Fruit fly (Drosophila melanogaster) whole organism, wandering third instar larva: ENCODE results near the gene CG17982.

Experiments used
- Abd-B ChIP-seq: fragments of >200 bp; optimal IDR thresholded peaks from 2 replicates; lab custom pipeline; 2017; ENCODE audit warnings: missing biosample characterization, missing genetic modification characterization
- CG32264 ChIP-seq: fragments of 200-800 bp; sonication (Bioruptor generic); optimal IDR thresholded peaks from 2 replicates; lab custom pipeline; 2016; ENCODE audit warnings: missing biosample characterization, missing genetic modification characterization
- CG9705 ChIP-seq: fragments of 200-800 bp; sonication (Bioruptor generic); optimal IDR thresholded peaks from 2 replicates; lab custom pipeline; 2018; ENCODE audit warnings: missing biosample characterization, mild to moderate bottlenecking, missing genetic modification characterization
- CrebA ChIP-seq: fragments of 200-800 bp; sonication (Bioruptor generic); optimal IDR thresholded peaks from 2 replicates; lab custom pipeline; 2016; ENCODE audit warnings: missing biosample characterization, mild to moderate bottlenecking, missing genetic modification characterization, borderline replicate concordance
- Dfd ChIP-seq: fragments of >200 bp; optimal IDR thresholded peaks from 2 replicates; lab custom pipeline; 2017; ENCODE audit warnings: missing biosample characterization, missing genetic modification characterization
- Dif ChIP-seq: fragments of 200-275, 200-300 bp; sonication (Bioruptor generic); optimal IDR thresholded peaks from 2 replicates; lab custom pipeline; 2018; ENCODE audit warnings: missing biosample characterization, missing genetic modification characterization; ENCODE audit not compliant: partially characterized antibody
- GATAd ChIP-seq: sonication (Bioruptor generic); optimal IDR thresholded peaks from 2 replicates; lab custom pipeline; 2016; ENCODE audit warnings: missing biosample characterization, missing genetic modification characterization
- HLH106 ChIP-seq: fragments of 200-800 bp; optimal IDR thresholded peaks from 3 replicates; lab custom pipeline; 2019; ENCODE audit warnings: missing biosample characterization, mild to moderate bottlenecking, missing genetic modification characterization, moderate library complexity
- Hnf4 ChIP-seq: fragments of 200-800 bp; sonication (Bioruptor generic); optimal IDR thresholded peaks from 2 replicates; lab custom pipeline; 2016; ENCODE audit warnings: missing biosample characterization, mild to moderate bottlenecking, missing genetic modification characterization
- Hr78 ChIP-seq: fragments of >200 bp; optimal IDR thresholded peaks from 2 replicates; lab custom pipeline; 2017; ENCODE audit warnings: missing biosample characterization, missing genetic modification characterization
- Hr83 ChIP-seq: fragments of 200-300 bp; sonication (Bioruptor generic); optimal IDR thresholded peaks from 2 replicates; lab custom pipeline; 2016; ENCODE audit warnings: missing biosample characterization, mild to moderate bottlenecking, missing genetic modification characterization, moderate library complexity; ENCODE audit not compliant: poor library complexity, severe bottlenecking
- Jra ChIP-seq: sonication (Bioruptor generic); optimal IDR thresholded peaks from 2 replicates; lab custom pipeline; 2016; ENCODE audit warnings: missing biosample characterization, missing genetic modification characterization
- Mio ChIP-seq: sonication (Bioruptor generic); optimal IDR thresholded peaks from 2 replicates; lab custom pipeline; 2016; ENCODE audit warnings: missing biosample characterization, missing genetic modification characterization
- Myc ChIP-seq: fragments of >200 bp; optimal IDR thresholded peaks from 2 replicates; lab custom pipeline; 2017
- N ChIP-seq: fragments of >200 bp; optimal IDR thresholded peaks from 2 replicates; lab custom pipeline; 2018; ENCODE audit warnings: missing biosample characterization, missing external identifiers, missing genetic modification characterization
- OdsH ChIP-seq: fragments of 200-800 bp; sonication (Bioruptor generic); optimal IDR thresholded peaks from 2 replicates; lab custom pipeline; 2016; ENCODE audit warnings: missing biosample characterization, mild to moderate bottlenecking, missing genetic modification characterization
- Rel ChIP-seq, 2 experiments: fragments of 200-800 bp; sonication (Bioruptor generic) in 1 of 2; optimal IDR thresholded peaks; 2 replicates in 1 of 2; 3 replicates in 1 of 2; lab custom pipeline; 2016 to 2019; ENCODE audit warnings: mild to moderate bottlenecking in 2 of 2, missing biosample characterization in 2 of 2, missing genetic modification characterization in 2 of 2, moderate library complexity in 1 of 2
- Sp1 ChIP-seq: fragments of 200-800 bp; sonication (Bioruptor generic); optimal IDR thresholded peaks from 3 replicates; lab custom pipeline; 2019; ENCODE audit warnings: missing biosample characterization, mild to moderate bottlenecking, missing genetic modification characterization, moderate library complexity
- Vsx2 ChIP-seq: fragments of 200-300, 225-300 bp; sonication (Bioruptor generic); optimal IDR thresholded peaks from 2 replicates; lab custom pipeline; 2018; ENCODE audit warnings: missing biosample characterization, missing genetic modification characterization; ENCODE audit not compliant: partially characterized antibody
- br ChIP-seq: fragments of 200-800 bp; sonication (Bioruptor generic); optimal IDR thresholded peaks from 2 replicates; lab custom pipeline; 2016; ENCODE audit warnings: missing biosample characterization, missing genetic modification characterization
- brk ChIP-seq: fragments of 200-800 bp; sonication (Bioruptor generic); optimal IDR thresholded peaks from 2 replicates; lab custom pipeline; 2016; ENCODE audit warnings: missing biosample characterization, mild to moderate bottlenecking, missing genetic modification characterization
- dl ChIP-seq, 2 experiments: fragments of 175-275, 200-275 bp in 1 of 2; fragments of 200-275 bp in 1 of 2; sonication (Bioruptor generic); optimal IDR thresholded peaks; lab custom pipeline; 2018; ENCODE audit warnings: mild to moderate bottlenecking in 2 of 2, missing biosample characterization in 2 of 2, missing genetic modification characterization in 2 of 2, moderate library complexity in 2 of 2; ENCODE audit not compliant: partially characterized antibody in 2 of 2, insufficient read depth in 1 of 2
- dmrt93B ChIP-seq: fragments of 200-800 bp; sonication (Bioruptor generic); optimal IDR thresholded peaks from 2 replicates; lab custom pipeline; 2018; ENCODE audit warnings: missing biosample characterization, mild to moderate bottlenecking, missing genetic modification characterization
- dsf ChIP-seq: sonication (Bioruptor generic); optimal IDR thresholded peaks from 2 replicates; lab custom pipeline; 2016; ENCODE audit warnings: missing biosample characterization, missing genetic modification characterization, borderline replicate concordance
- ey ChIP-seq: fragments of 200-800 bp; sonication (Bioruptor generic); optimal IDR thresholded peaks from 2 replicates; lab custom pipeline; 2016; ENCODE audit warnings: missing biosample characterization, missing genetic modification characterization
- foxo ChIP-seq, 2 experiments: fragments of 200-800 bp; sonication (Bioruptor generic); optimal IDR thresholded peaks; 2 replicates in 1 of 2; 3 replicates in 1 of 2; lab custom pipeline; 2016 to 2017; ENCODE audit warnings: missing biosample characterization in 2 of 2, missing genetic modification characterization in 2 of 2
- fru ChIP-seq: fragments of 200-800 bp; sonication (Bioruptor generic); optimal IDR thresholded peaks from 3 replicates; lab custom pipeline; 2016; ENCODE audit warnings: missing biosample characterization, mild to moderate bottlenecking, missing genetic modification characterization
- h ChIP-seq: fragments of 200-800 bp; sonication (Bioruptor generic); optimal IDR thresholded peaks from 3 replicates; lab custom pipeline; 2016; ENCODE audit warnings: missing biosample characterization, mild to moderate bottlenecking, missing genetic modification characterization
- jim ChIP-seq: fragments of 175-275, 200-325 bp; sonication (Bioruptor generic); optimal IDR thresholded peaks from 2 replicates; lab custom pipeline; 2016; ENCODE audit warnings: missing biosample characterization, mild to moderate bottlenecking, missing genetic modification characterization
- lola ChIP-seq: fragments of >200 bp; optimal IDR thresholded peaks from 2 replicates; lab custom pipeline; 2017; ENCODE audit warnings: missing biosample characterization, missing genetic modification characterization
- pan ChIP-seq: fragments of >200 bp; optimal IDR thresholded peaks from 2 replicates; lab custom pipeline; 2017
- psq ChIP-seq: fragments of 200-800 bp; sonication (Bioruptor generic); optimal IDR thresholded peaks from 3 replicates; lab custom pipeline; 2017; ENCODE audit warnings: missing biosample characterization, mild to moderate bottlenecking, missing genetic modification characterization, moderate library complexity
- rgr ChIP-seq: fragments of 200-800 bp; sonication (Bioruptor generic); optimal IDR thresholded peaks from 3 replicates; lab custom pipeline; 2016; ENCODE audit warnings: missing biosample characterization, mild to moderate bottlenecking, missing genetic modification characterization
- sage ChIP-seq: fragments of 200-800 bp; sonication (Bioruptor generic); optimal IDR thresholded peaks from 2 replicates; lab custom pipeline; 2016; ENCODE audit warnings: missing biosample characterization, mild to moderate bottlenecking, missing genetic modification characterization
- sv ChIP-seq: fragments of 200-800 bp; sonication (Bioruptor generic); optimal IDR thresholded peaks from 3 replicates; lab custom pipeline; 2016; ENCODE audit warnings: missing biosample characterization, missing genetic modification characterization
- tai ChIP-seq: sonication (Bioruptor generic); optimal IDR thresholded peaks from 2 replicates; lab custom pipeline; 2016; ENCODE audit warnings: missing biosample characterization, missing genetic modification characterization
- usp ChIP-seq: fragments of >200 bp; optimal IDR thresholded peaks from 2 replicates; lab custom pipeline; 2017; ENCODE audit warnings: missing biosample characterization, missing genetic modification characterization
- woc ChIP-seq: sonication (Bioruptor generic); optimal IDR thresholded peaks from 2 replicates; lab custom pipeline; 2016; ENCODE audit warnings: missing biosample characterization, mild to moderate bottlenecking, missing genetic modification characterization

The CG17982 gene

DNA sequence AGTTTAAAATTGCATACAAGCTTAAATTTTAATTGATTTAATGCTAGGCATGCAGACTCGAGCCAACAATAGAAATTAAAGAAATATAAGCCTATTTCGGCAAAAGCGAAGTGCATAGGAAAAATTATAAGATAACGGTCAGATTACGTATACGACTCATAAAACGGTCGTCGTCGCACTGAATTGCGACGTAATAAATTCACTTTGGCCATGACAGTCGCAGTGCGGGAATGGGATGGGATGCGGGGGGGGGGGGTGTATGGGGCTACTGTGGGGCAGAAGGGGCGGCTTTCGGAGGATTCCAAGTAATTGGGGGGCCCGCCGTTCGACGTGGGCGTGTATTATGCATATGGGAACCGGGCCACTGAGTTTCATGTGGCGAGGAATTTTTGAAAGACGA is 32.7 kb downstream of the CG17982 start:
- TF ChIP-seq Abd-B (GFP tag; lab: Kevin White, UChicago) (no peak), Hr78 (no peak), rgr (GFP tag; lab: Kevin White, UChicago) (no peak), sage (no peak), HLH106 (no peak), OdsH (GFP tag; lab: Kevin White, UChicago) (no peak), Rel (GFP tag; optimal IDR thresholded peaks at IDR 0.05; lab: Kevin White, UChicago) (no peak), Rel (tag; optimal IDR thresholded peaks at IDR 0.05; lab: Kevin White, UChicago) (peak; percentile 62)

DNA sequence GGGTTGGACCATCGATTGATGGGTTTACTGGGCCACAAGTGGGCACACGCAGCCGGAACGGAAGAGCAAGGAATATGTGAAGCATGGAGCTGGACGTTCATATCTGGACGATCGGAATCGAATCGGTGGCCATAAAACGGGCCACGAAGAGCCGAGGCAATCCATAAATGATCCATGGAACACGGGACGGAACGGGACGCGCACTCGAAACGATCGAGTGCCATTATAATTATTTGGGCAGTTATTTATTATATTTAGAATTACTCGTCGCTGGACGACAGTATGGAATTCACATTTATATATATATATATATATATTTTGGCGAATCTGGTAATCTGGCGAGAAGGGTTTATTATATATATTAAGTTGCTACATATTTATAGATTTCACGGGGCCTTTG is 35.7 kb downstream of the CG17982 start:
- TF ChIP-seq dl (GFP tag; optimal IDR thresholded peaks at IDR 0.05; lab: Kevin White, UChicago; ENCODE audit: insufficient read depth in 1 of 2, partially characterized antibody in 2 of 2) (no peak), tai (no peak), CrebA (GFP tag; lab: Kevin White, UChicago) (no peak), fru (GFP tag; lab: Kevin White, UChicago) (no peak)
- TF ChIP-seq, all 38 proteins: peak for 0

DNA sequence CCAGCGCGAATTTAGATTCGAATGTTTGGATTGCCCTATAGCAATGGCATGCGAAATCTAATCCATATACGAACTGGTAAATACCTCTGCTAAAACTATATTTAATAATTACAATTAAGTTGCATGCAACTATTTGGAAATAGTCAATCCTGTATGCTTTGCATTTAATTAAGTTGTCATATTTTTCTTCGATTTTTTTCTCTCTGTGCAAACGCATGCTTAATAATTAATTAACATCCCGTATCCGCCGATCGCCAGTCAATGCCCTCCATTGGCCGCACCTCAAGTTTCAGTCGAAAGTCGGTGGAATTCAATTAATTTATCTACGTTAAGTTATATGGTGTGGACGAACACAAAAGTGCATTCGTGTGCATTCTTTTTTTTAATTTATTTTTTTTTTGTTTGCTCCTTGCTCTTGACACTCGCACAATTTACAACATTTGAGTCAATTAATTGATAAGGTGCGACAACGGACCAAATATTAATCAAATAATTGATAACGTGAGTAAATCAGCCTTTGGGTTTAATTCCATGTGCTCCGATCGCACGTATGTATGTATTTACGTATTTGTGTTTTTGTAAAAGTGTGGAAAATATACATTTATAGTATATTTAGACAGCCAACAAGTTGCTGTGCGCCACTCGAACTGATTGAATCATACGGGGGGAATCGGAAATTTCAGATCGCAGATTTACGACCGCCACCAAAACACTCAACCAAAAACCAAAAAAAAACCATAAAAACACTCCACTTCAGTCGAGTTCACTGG is 37.2 kb downstream of the CG17982 start:
- TF ChIP-seq br, result no peak
- no peak for TF ChIP-seq foxo (GFP tag; optimal IDR thresholded peaks at IDR 0.05; lab: Kevin White, UChicago)
- TF ChIP-seq Mio, result no peak
- TF ChIP-seq CrebA (GFP tag; lab: Kevin White, UChicago), result no peak
- TF ChIP-seq N (GFP tag; lab: Kevin White, UChicago), result no peak
- peak; percentile 23 for TF ChIP-seq fru (GFP tag; lab: Kevin White, UChicago)
- TF ChIP-seq woc, result no peak
- TF ChIP-seq Rel (GFP tag; optimal IDR thresholded peaks at IDR 0.05; lab: Kevin White, UChicago), result no peak
- peak; percentile 61 for TF ChIP-seq Rel (tag; optimal IDR thresholded peaks at IDR 0.05; lab: Kevin White, UChicago)
- TF ChIP-seq h, result peak; percentile 12
- TF ChIP-seq lola (GFP tag; lab: Kevin White, UChicago), result no peak
- no peak for TF ChIP-seq sage
- TF ChIP-seq sv (GFP tag; lab: Kevin White, UChicago), result no peak
- no peak for TF ChIP-seq Dif
- no peak for TF ChIP-seq Hnf4 (GFP tag; lab: Kevin White, UChicago)
- TF ChIP-seq Sp1, result no peak
- no peak for TF ChIP-seq Dfd (GFP tag; lab: Kevin White, UChicago)
- no peak for TF ChIP-seq Hr83 (GFP tag; lab: Kevin White, UChicago)
- TF ChIP-seq brk (GFP tag; lab: Kevin White, UChicago), result no peak

DNA sequence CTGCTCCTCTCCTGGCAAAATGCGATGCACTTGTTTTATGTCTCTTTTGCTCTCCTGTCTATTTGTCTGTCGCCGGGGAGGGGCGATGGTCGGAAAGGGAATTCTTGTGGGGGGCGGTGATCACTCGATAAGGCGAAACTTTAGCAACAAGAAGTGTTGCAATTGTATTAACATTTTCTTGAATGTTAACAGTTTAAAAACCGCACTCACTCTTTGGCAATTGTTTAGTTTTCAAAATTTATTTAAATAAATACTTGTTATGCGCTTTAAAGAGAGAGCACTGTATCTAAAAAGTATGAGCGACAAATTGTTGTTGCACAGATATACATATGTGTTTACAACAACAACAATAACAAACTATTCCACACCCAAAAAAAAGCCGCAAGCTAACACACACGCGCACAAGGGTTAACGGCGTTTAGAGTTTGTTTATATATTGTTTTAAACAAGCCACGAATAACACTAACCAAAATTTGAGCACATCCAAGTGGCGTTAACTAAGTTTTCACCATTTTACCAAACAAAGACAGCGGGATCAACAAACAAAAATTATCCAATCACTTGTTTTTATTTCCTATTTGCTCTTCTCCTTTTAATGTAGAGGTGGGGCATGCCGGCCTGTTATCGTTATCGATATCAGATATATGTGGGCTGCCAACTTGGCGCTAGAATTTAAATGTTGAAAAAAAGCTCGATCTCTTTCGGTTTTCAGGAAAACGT is 42.0 kb downstream of the CG17982 start, which contains the start of gene CG2258:
Gene CG2258 (minus strand): TSS at position 617 of the 720 bp plus-strand sequence.
- TF ChIP-seq dl (GFP tag; optimal IDR thresholded peaks at IDR 0.05; lab: Kevin White, UChicago; ENCODE audit: insufficient read depth in 1 of 2, partially characterized antibody in 2 of 2) (no peak), Mio (no peak), psq (GFP tag; lab: Kevin White, UChicago) (peak; percentile 65), GATAd (no peak), Rel (GFP tag; optimal IDR thresholded peaks at IDR 0.05; lab: Kevin White, UChicago) (no peak), Rel (tag; optimal IDR thresholded peaks at IDR 0.05; lab: Kevin White, UChicago) (peak; percentile 39), fru (GFP tag; lab: Kevin White, UChicago) (peak; percentile 59), Hnf4 (GFP tag; lab: Kevin White, UChicago) (peak; percentile 72), jim (GFP tag; lab: Kevin White, UChicago) (no peak), br (peak; percentile 71), HLH106 (peak; percentile 73), CG9705 (GFP tag; lab: Kevin White, UChicago) (peak; percentile 53), ey (peak; percentile 61), sv (GFP tag; lab: Kevin White, UChicago) (no peak), dmrt93B (peak; percentile 46), Myc (lab: Kevin White, UChicago) (no peak), lola (GFP tag; lab: Kevin White, UChicago) (no peak), rgr (GFP tag; lab: Kevin White, UChicago) (peak; percentile 84), Sp1 (peak; percentile 75), Hr78 (no peak), CG32264 (GFP tag; lab: Kevin White, UChicago) (peak; percentile 17), OdsH (GFP tag; lab: Kevin White, UChicago) (peak; percentile 74), usp (GFP tag; lab: Kevin White, UChicago) (no peak), N (GFP tag; lab: Kevin White, UChicago) (no peak), foxo (GFP tag; optimal IDR thresholded peaks at IDR 0.05; lab: Kevin White, UChicago) (peak in 1 of 2 experiments; percentile 65), pan (lab: Kevin White, UChicago) (no peak), Abd-B (GFP tag; lab: Kevin White, UChicago) (no peak), dsf (GFP tag; lab: Kevin White, UChicago) (no peak), woc (peak; percentile 69), Dif (no peak), Jra (GFP tag; lab: Kevin White, UChicago) (peak; percentile 37), h (peak; percentile 83), Dfd (GFP tag; lab: Kevin White, UChicago) (no peak), Vsx2 (GFP tag; lab: Kevin White, UChicago) (no peak)
